Worm (Caenorhabditis elegans) whole organism, midembryonic: ENCODE results near the gene kin-2.

Experiments
- T22C8.4 ChIP-seq: fragments of 200-800 bp; sonication (Bioruptor generic); IDR thresholded peaks from 2 replicates; pipeline ENCODE4 v1.3.6; 2022; ENCODE audit warnings: missing genetic modification characterization, missing compliant biosample characterization
- cog-1 ChIP-seq: sonication (generic microtip); optimal IDR thresholded peaks from 2 replicates; lab custom pipeline; 2016; ENCODE audit warnings: missing genetic modification characterization, missing compliant biosample characterization
- flt-1 ChIP-seq: fragments of 200-800 bp; sonication (Bioruptor generic); IDR thresholded peaks from 2 replicates; pipeline ENCODE4 v1.3.6; 2022; ENCODE audit warnings: missing genetic modification characterization, missing compliant biosample characterization
- klf-2 ChIP-seq: fragments of 200-800 bp; sonication (Bioruptor generic); conservative IDR thresholded peaks from 2 replicates; pipeline ENCODE4 v1.3.6; 2022; ENCODE audit warnings: missing genetic modification reagents, missing genetic modification characterization, missing compliant biosample characterization
- med-1 ChIP-seq: sonication (generic microtip); optimal IDR thresholded peaks from 2 replicates; lab custom pipeline; 2017; ENCODE audit warnings: missing genetic modification characterization, mild to moderate bottlenecking, missing compliant biosample characterization, antibody characterized with exemption, missing genetic modification reagents; ENCODE audit not compliant: insufficient read depth
- ref-1 ChIP-seq: fragments of 200-800 bp; sonication (Bioruptor generic); conservative IDR thresholded peaks from 2 replicates; pipeline ENCODE4 v1.3.6; 2022; ENCODE audit warnings: missing genetic modification reagents, missing genetic modification characterization, missing compliant biosample characterization
- tab-1 ChIP-seq: fragments of 200-800 bp; sonication (Bioruptor generic); IDR thresholded peaks from 2 replicates; pipeline ENCODE4 v1.3.6; 2022; ENCODE audit warnings: missing genetic modification characterization, missing compliant biosample characterization
- ztf-23 ChIP-seq: fragments of 200-800 bp; sonication (Bioruptor generic); IDR thresholded peaks from 2 replicates; pipeline ENCODE4 v1.3.6; 2022; ENCODE audit warnings: missing genetic modification reagents, missing genetic modification characterization, missing compliant biosample characterization

- no peak for TF ChIP-seq tab-1 (GFP tag; lab: Robert Waterston, UW)
- TF ChIP-seq ztf-23 (GFP tag; lab: Robert Waterston, UW) = no peak
- TF ChIP-seq flt-1 (GFP tag; lab: Robert Waterston, UW) = no peak
- no peak for TF ChIP-seq T22C8.4 (GFP tag; lab: Robert Waterston, UW)
- no peak for TF ChIP-seq ref-1 (GFP tag; lab: Robert Waterston, UW)
- no peak for TF ChIP-seq med-1 (GFP tag; lab: Kevin White, UChicago)
- no peak for TF ChIP-seq klf-2 (GFP tag; lab: Robert Waterston, UW)
- no peak for TF ChIP-seq cog-1 (tag; lab: Kevin White, UChicago)
Observed at ce11 chrX:5982799-5983198, 5.1 kb upstream of the kin-2 start.
